Fruit fly (Drosophila melanogaster) whole organism, adult: ENCODE measurements around the gene CSN1b.

Experiments used
- CG12768 ChIP-seq: fragments of 200-800 bp; sonication (Bioruptor generic); optimal IDR thresholded peaks from 2 replicates; lab custom pipeline; 2017; ENCODE audit warnings: missing biosample characterization, missing genetic modification characterization, mild to moderate bottlenecking, moderate library complexity, missing genetic modification reagents
- CG7045 ChIP-seq: fragments of 200-800 bp; sonication (Bioruptor generic); optimal IDR thresholded peaks from 2 replicates; lab custom pipeline; 2017; ENCODE audit warnings: missing biosample characterization, mild to moderate bottlenecking, missing genetic modification characterization
- Clk ChIP-seq: fragments of 200-800 bp; sonication (Bioruptor generic); optimal IDR thresholded peaks from 2 replicates; lab custom pipeline; 2017; ENCODE audit warnings: missing biosample characterization, missing genetic modification characterization
- bab1 ChIP-seq: fragments of 200-800 bp; sonication (Bioruptor generic); optimal IDR thresholded peaks from 3 replicates; lab custom pipeline; 2019; ENCODE audit warnings: missing biosample characterization, mild to moderate bottlenecking, missing genetic modification characterization, moderate library complexity
- cic ChIP-seq: fragments of 200-800 bp; sonication (Bioruptor generic); optimal IDR thresholded peaks from 2 replicates; lab custom pipeline; 2017; ENCODE audit warnings: missing biosample characterization, mild to moderate bottlenecking, missing genetic modification characterization, moderate library complexity
- cnc ChIP-seq, 2 experiments: fragments of >200 bp; optimal IDR thresholded peaks; 2 replicates each; lab custom pipeline; 2017
- kay ChIP-seq: fragments of 200-800 bp; sonication (Bioruptor generic); peaks from one replicate; lab custom pipeline; 2016; ENCODE audit warnings: missing biosample characterization, missing genetic modification characterization, borderline replicate concordance
- pad ChIP-seq: fragments of 200-800 bp; sonication (Bioruptor generic); optimal IDR thresholded peaks from 3 replicates; lab custom pipeline; 2017; ENCODE audit warnings: missing biosample characterization, missing genetic modification characterization, mild to moderate bottlenecking, moderate library complexity, missing genetic modification reagents
- tj ChIP-seq: fragments of 200-800 bp; sonication (Bioruptor generic); optimal IDR thresholded peaks from 3 replicates; lab custom pipeline; 2017; ENCODE audit warnings: missing biosample characterization, mild to moderate bottlenecking, missing genetic modification characterization, moderate library complexity
- toe ChIP-seq: fragments of 200-800 bp; sonication (Bioruptor generic); optimal IDR thresholded peaks from 2 replicates; lab custom pipeline; 2016; ENCODE audit warnings: missing biosample characterization, missing genetic modification characterization

DNA sequence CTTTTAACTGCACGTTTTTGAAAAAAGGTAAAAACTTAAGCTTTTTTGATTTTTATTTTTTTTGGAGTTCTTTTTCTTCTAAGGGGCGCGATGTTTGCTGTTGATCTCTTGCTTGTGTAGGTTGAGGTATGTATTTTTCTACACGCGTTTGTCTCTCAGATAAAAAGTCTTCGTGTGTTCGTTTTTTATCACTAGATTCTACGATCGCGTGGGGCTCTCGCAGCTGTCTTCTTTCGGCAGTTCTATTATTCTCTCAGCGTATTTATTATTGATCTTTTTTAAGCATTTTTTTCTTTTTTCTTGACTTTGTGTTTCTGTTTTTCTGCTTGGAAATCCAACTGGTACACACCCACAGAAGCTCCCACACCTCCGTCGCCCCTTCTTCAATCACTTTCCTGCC lies 9.7 kb downstream of the CSN1b start:
- no peak for TF ChIP-seq CG7045
- no peak for TF ChIP-seq Clk (GFP tag; lab: Kevin White, UChicago)
- no peak for TF ChIP-seq cnc (optimal IDR thresholded peaks at IDR 0.05; lab: Kevin White, UChicago)
- no peak for TF ChIP-seq kay (GFP tag; lab: Kevin White, UChicago)
- no peak for TF ChIP-seq tj (GFP tag; lab: Kevin White, UChicago)
- no peak for TF ChIP-seq CG12768 (GFP tag; lab: Kevin White, UChicago)
- no peak for TF ChIP-seq bab1 (GFP tag; lab: Kevin White, UChicago)
- peak; percentile 26 for TF ChIP-seq pad (GFP tag; lab: Kevin White, UChicago)
- TF ChIP-seq cic (GFP tag; lab: Kevin White, UChicago) = peak; percentile 14
- no peak for TF ChIP-seq toe (GFP tag; lab: Kevin White, UChicago)
